Fruit fly (Drosophila melanogaster): ENCODE measurements around the gene CG32579.

dm6 chrX:16350062-16350461, 27.0 kb downstream of the CG32579 start, which contains the start of gene sl:
- TF ChIP-seq Abd-B (GFP tag; optimal IDR thresholded peaks at IDR 0.05) (no peak), HLH106 (tag; optimal IDR thresholded peaks at IDR 0.05) (no peak), fru (GFP tag; optimal IDR thresholded peaks at IDR 0.05) (no peak), usp (GFP tag; optimal IDR thresholded peaks at IDR 0.05) (no peak), pan (optimal IDR thresholded peaks at IDR 0.05) (no peak), br (GFP tag; optimal IDR thresholded peaks at IDR 0.05) (no peak), h (GFP tag; optimal IDR thresholded peaks at IDR 0.05) (no peak), CG32264 (GFP tag; optimal IDR thresholded peaks at IDR 0.05) (no peak)
